Fruit fly (Drosophila melanogaster) whole organism, embryonic: ENCODE data around the gene CG5254.
A peak's percentile ranks its signal among the peaks of the same experiment; 100 is the strongest.

Experiments used
- ATbp ChIP-seq: fragments of 200-800 bp; sonication (Bioruptor generic); optimal IDR thresholded peaks from 2 replicates; lab custom pipeline; 2017; ENCODE audit warnings: missing biosample characterization, mild to moderate bottlenecking, missing genetic modification characterization, missing genetic modification reagents
- Blimp-1 ChIP-seq: fragments of 200-800 bp; sonication (Bioruptor generic); optimal IDR thresholded peaks from 3 replicates; lab custom pipeline; 2018; ENCODE audit warnings: missing biosample characterization, missing genetic modification characterization, mild to moderate bottlenecking, moderate library complexity, missing genetic modification reagents
- CG11398 ChIP-seq: fragments of 200-800 bp; sonication (Bioruptor generic); optimal IDR thresholded peaks from 2 replicates; lab custom pipeline; 2016; ENCODE audit warnings: missing biosample characterization, missing genetic modification characterization
- CG12299 ChIP-seq: fragments of 200-800 bp; sonication (Bioruptor generic); optimal IDR thresholded peaks from 2 replicates; lab custom pipeline; 2018; ENCODE audit warnings: missing biosample characterization, mild to moderate bottlenecking, missing genetic modification characterization
- CG15601 ChIP-seq: fragments of 200-800 bp; sonication (Bioruptor generic); optimal IDR thresholded peaks from 3 replicates; lab custom pipeline; 2019; ENCODE audit warnings: missing biosample characterization, mild to moderate bottlenecking, missing genetic modification characterization, moderate library complexity
- CG17359 ChIP-seq: fragments of 200-800 bp; sonication (Bioruptor generic); optimal IDR thresholded peaks from 3 replicates; lab custom pipeline; 2018; ENCODE audit warnings: missing biosample characterization, mild to moderate bottlenecking, missing genetic modification characterization, moderate library complexity
- CG18476 ChIP-seq: fragments of 200-800 bp; sonication (Bioruptor generic); optimal IDR thresholded peaks from 2 replicates; lab custom pipeline; 2016; ENCODE audit warnings: missing biosample characterization, mild to moderate bottlenecking, missing genetic modification characterization
- CG18619 ChIP-seq: fragments of 200-800 bp; sonication (Bioruptor generic); optimal IDR thresholded peaks from 3 replicates; lab custom pipeline; 2017; ENCODE audit warnings: missing biosample characterization, mild to moderate bottlenecking, missing genetic modification characterization
- CG2712 ChIP-seq: fragments of 200-800 bp; optimal IDR thresholded peaks from 3 replicates; lab custom pipeline; 2019; ENCODE audit warnings: missing biosample characterization, mild to moderate bottlenecking, missing genetic modification characterization, moderate library complexity
- CG2889 ChIP-seq: fragments of 200-800 bp; sonication (Bioruptor generic); IDR thresholded peaks from 3 replicates; pipeline ENCODE4 v1.3.6; 2022; ENCODE audit warnings: missing biosample characterization, missing genetic modification characterization
- CG3163 ChIP-seq: fragments of 200-800 bp; sonication (Bioruptor generic); optimal IDR thresholded peaks from 3 replicates; lab custom pipeline; 2016; ENCODE audit warnings: missing biosample characterization, missing genetic modification characterization
- CG3281 ChIP-seq: fragments of 200-800 bp; sonication (Bioruptor generic); optimal IDR thresholded peaks from 3 replicates; lab custom pipeline; 2017; ENCODE audit warnings: missing biosample characterization, mild to moderate bottlenecking, missing genetic modification characterization
- CG4424 ChIP-seq: fragments of 200-800 bp; sonication (Bioruptor generic); optimal IDR thresholded peaks from 3 replicates; lab custom pipeline; 2016; ENCODE audit warnings: missing biosample characterization, missing genetic modification characterization
- CG7786 ChIP-seq: fragments of 200-800 bp; sonication (Bioruptor generic); optimal IDR thresholded peaks from 2 replicates; lab custom pipeline; 2016; ENCODE audit warnings: missing biosample characterization, missing genetic modification characterization
- Dbx ChIP-seq: fragments of 200-800 bp; sonication (Bioruptor generic); IDR thresholded peaks from 3 replicates; pipeline ENCODE4 v1.3.6; 2022; ENCODE audit warnings: missing biosample characterization, missing genetic modification characterization
- E2f2 ChIP-seq: fragments of 200-800 bp; sonication (Bioruptor generic); IDR thresholded peaks from 2 replicates; pipeline ENCODE4 v1.3.6; 2022; ENCODE audit warnings: missing biosample characterization, missing genetic modification characterization
- HLH3B ChIP-seq: fragments of 200-800 bp; sonication (Bioruptor generic); IDR thresholded peaks from 2 replicates; pipeline ENCODE4 v1.3.6; 2022; ENCODE audit warnings: missing biosample characterization, missing genetic modification characterization
- Lhr ChIP-seq: fragments of 200-800 bp; sonication (Bioruptor generic); optimal IDR thresholded peaks from 3 replicates; lab custom pipeline; 2017; ENCODE audit warnings: mild to moderate bottlenecking, missing biosample characterization, missing genetic modification reagents, missing genetic modification characterization
- Med ChIP-seq: fragments of 200-800 bp; sonication (Bioruptor generic); peaks from one replicate; lab custom pipeline; 2016; ENCODE audit warnings: missing biosample characterization, missing genetic modification characterization, mild to moderate bottlenecking, inconsistent platforms, moderate library complexity
- Meics ChIP-seq: fragments of 200-800 bp; sonication (Bioruptor generic); optimal IDR thresholded peaks from 2 replicates; lab custom pipeline; 2017; ENCODE audit warnings: missing biosample characterization, mild to moderate bottlenecking, missing genetic modification characterization
- NC2α ChIP-seq: fragments of 200-800 bp; sonication (Bioruptor generic); optimal IDR thresholded peaks from 2 replicates; lab custom pipeline; 2016; ENCODE audit warnings: missing biosample characterization, missing genetic modification characterization
- Six4 ChIP-seq: fragments of 200-800 bp; sonication (Bioruptor generic); optimal IDR thresholded peaks from 2 replicates; lab custom pipeline; 2016; ENCODE audit warnings: missing biosample characterization, missing genetic modification characterization
- Ssrp ChIP-seq: fragments of 200-800 bp; sonication (Bioruptor generic); optimal IDR thresholded peaks from 2 replicates; lab custom pipeline; 2018; ENCODE audit warnings: missing biosample characterization, mild to moderate bottlenecking, missing genetic modification characterization, moderate library complexity
- ac ChIP-seq: fragments of 200-800 bp; sonication (Bioruptor generic); optimal IDR thresholded peaks from 3 replicates; lab custom pipeline; 2017; ENCODE audit warnings: missing biosample characterization, mild to moderate bottlenecking, missing genetic modification characterization
- btn ChIP-seq: fragments of 200-800 bp; sonication (Bioruptor generic); optimal IDR thresholded peaks from 2 replicates; lab custom pipeline; 2016; ENCODE audit warnings: missing biosample characterization, missing genetic modification characterization
- chm ChIP-seq: fragments of 200-800 bp; sonication (Bioruptor generic); IDR thresholded peaks from 2 replicates; pipeline ENCODE4 v1.3.6; 2022; ENCODE audit warnings: missing biosample characterization, missing genetic modification characterization
- ci ChIP-seq: fragments of 200-800 bp; sonication (Bioruptor generic); IDR thresholded peaks from 3 replicates; pipeline ENCODE4 v1.3.6; 2022; ENCODE audit warnings: missing biosample characterization, missing genetic modification characterization
- dmrt99B ChIP-seq: fragments of 200-800 bp; sonication (Bioruptor generic); optimal IDR thresholded peaks from 2 replicates; lab custom pipeline; 2018; ENCODE audit warnings: missing biosample characterization, mild to moderate bottlenecking, missing genetic modification characterization, moderate library complexity
- fd64A ChIP-seq: fragments of 200-800 bp; sonication (Bioruptor generic); optimal IDR thresholded peaks from 3 replicates; lab custom pipeline; 2018; ENCODE audit warnings: missing biosample characterization, mild to moderate bottlenecking, missing genetic modification characterization
- nau ChIP-seq: fragments of 200-800 bp; sonication (Bioruptor generic); optimal IDR thresholded peaks from 3 replicates; lab custom pipeline; 2017; ENCODE audit warnings: missing biosample characterization, mild to moderate bottlenecking, missing genetic modification characterization, missing genetic modification reagents
- pan ChIP-seq, 4 experiments: fragments of >200 bp in 3 of 4; fragments of 200-800 bp in 1 of 4; sonication (Bioruptor generic) in 1 of 4; optimal IDR thresholded peaks in 3 of 4; IDR thresholded peaks in 1 of 4; 2 replicates each; pipeline versions ENCODE4 v1.3.6 to Lab custom; 2017 to 2022; ENCODE audit warnings: missing biosample characterization in 2 of 4, missing genetic modification characterization in 2 of 4, mixed read lengths in 1 of 4
- repo ChIP-seq: fragments of 200-800 bp; sonication (Bioruptor generic); optimal IDR thresholded peaks from 2 replicates; lab custom pipeline; 2016; ENCODE audit warnings: missing biosample characterization, missing genetic modification characterization
- sd ChIP-seq: fragments of 200-800 bp; sonication (Bioruptor generic); optimal IDR thresholded peaks from 3 replicates; lab custom pipeline; 2018; ENCODE audit warnings: missing biosample characterization, mild to moderate bottlenecking, missing genetic modification characterization, moderate library complexity
- sens ChIP-seq: fragments of 200-800 bp; sonication (Bioruptor generic); peaks from one replicate; lab custom pipeline; 2016; ENCODE audit warnings: missing biosample characterization, missing genetic modification characterization
- shn ChIP-seq: fragments of 200-800 bp; sonication (Bioruptor generic); optimal IDR thresholded peaks from 3 replicates; lab custom pipeline; 2016; ENCODE audit warnings: missing biosample characterization, missing genetic modification characterization
- so ChIP-seq: fragments of 200-800 bp; sonication (Bioruptor generic); IDR thresholded peaks from 3 replicates; pipeline ENCODE4 v1.3.6; 2022; ENCODE audit warnings: missing biosample characterization, missing genetic modification characterization
- sr ChIP-seq: fragments of 200-800 bp; sonication (Bioruptor generic); IDR thresholded peaks from 3 replicates; pipeline ENCODE4 v1.3.6; 2022; ENCODE audit warnings: missing biosample characterization, missing genetic modification characterization
- tap ChIP-seq: fragments of 200-800 bp; optimal IDR thresholded peaks from 3 replicates; lab custom pipeline; 2019; ENCODE audit warnings: missing biosample characterization, mild to moderate bottlenecking, missing genetic modification characterization, moderate library complexity
- wek ChIP-seq: fragments of 200-800 bp; sonication (Bioruptor generic); optimal IDR thresholded peaks from 3 replicates; lab custom pipeline; 2018; ENCODE audit warnings: missing biosample characterization, mild to moderate bottlenecking, missing genetic modification characterization, moderate library complexity

CG5254 gene

dm6 chrX:772305-772986 lies 22.3 kb downstream of the CG5254 start (continued):
- TF ChIP-seq dmrt99B (tag; lab: Kevin White, UChicago) (peak; percentile 1), CG18476 (GFP tag; lab: Kevin White, UChicago) (no peak), chm (GFP tag; lab: Robert Waterston, UW) (no peak), repo (GFP tag; lab: Kevin White, UChicago) (no peak), Med (GFP tag; lab: Kevin White, UChicago) (peak; percentile 81), so (GFP tag; lab: Robert Waterston, UW) (0 out of 3 replicates have a peak, but pooled peaks have one; percentile 18), pan (optimal IDR thresholded peaks at IDR 0.05; lab: Kevin White, UChicago) (no peak), pan (GFP tag; optimal IDR thresholded peaks at IDR 0.05 in 1 of 2, IDR thresholded peaks at IDR 0.05 in 1 of 2) (peak in 1 of 2 experiments; percentile 5), fd64A (GFP tag; lab: Kevin White, UChicago) (peak; percentile 11), CG3281 (GFP tag; lab: Kevin White, UChicago) (no peak), ac (GFP tag; lab: Kevin White, UChicago) (no peak), wek (GFP tag; lab: Kevin White, UChicago) (peak; percentile 7), Meics (peak; percentile 13), ATbp (GFP tag; lab: Kevin White, UChicago) (peak; percentile 55), Lhr (GFP tag; lab: Kevin White, UChicago) (no peak), Dbx (GFP tag; lab: Robert Waterston, UW) (0 out of 3 replicates have a peak, but pooled peaks have one; percentile 46), CG12299 (tag; lab: Kevin White, UChicago) (no peak), CG15601 (tag; lab: Kevin White, UChicago) (peak; percentile 44), Ssrp (tag; lab: Kevin White, UChicago) (no peak), sd (peak; percentile 31), NC2α (GFP tag; lab: Kevin White, UChicago) (no peak), nau (GFP tag; lab: Kevin White, UChicago) (peak; percentile 25), sens (peak; percentile 76), CG2889 (GFP tag; lab: Robert Waterston, UW) (no peak), CG7786 (GFP tag; lab: Kevin White, UChicago) (no peak), CG3163 (GFP tag; lab: Kevin White, UChicago) (no peak), CG17359 (tag; lab: Kevin White, UChicago) (peak; percentile 40), CG11398 (GFP tag; lab: Kevin White, UChicago) (peak; percentile 8), btn (GFP tag; lab: Kevin White, UChicago) (no peak), HLH3B (no peak), ci (GFP tag; lab: Robert Waterston, UW) (0 out of 3 replicates have a peak, but pooled peaks have one; percentile 35), E2f2 (0 out of 2 replicates have a peak, but pooled peaks have one; percentile 16), CG18619 (GFP tag; lab: Kevin White, UChicago) (no peak), CG4424 (GFP tag; lab: Kevin White, UChicago) (no peak), sr (GFP tag; lab: Robert Waterston, UW) (no peak), tap (no peak), CG2712 (tag; lab: Kevin White, UChicago) (no peak), Six4 (GFP tag; lab: Kevin White, UChicago) (no peak), Blimp-1 (GFP tag; lab: Kevin White, UChicago) (peak; percentile 52), shn (GFP tag; lab: Kevin White, UChicago) (no peak)
